Fruit fly (Drosophila melanogaster) whole organism, wandering third instar larva: ENCODE measurements around the gene CG33172.
A peak's percentile ranks its signal among the peaks of the same experiment; 100 is the strongest.

Source experiments
- Abd-B ChIP-seq: fragments of >200 bp; optimal IDR thresholded peaks from 2 replicates; lab custom pipeline; 2017; ENCODE audit warnings: missing biosample characterization, missing genetic modification characterization
- CG32264 ChIP-seq: fragments of 200-800 bp; sonication (Bioruptor generic); optimal IDR thresholded peaks from 2 replicates; lab custom pipeline; 2016; ENCODE audit warnings: missing biosample characterization, missing genetic modification characterization
- Dfd ChIP-seq: fragments of >200 bp; optimal IDR thresholded peaks from 2 replicates; lab custom pipeline; 2017; ENCODE audit warnings: missing biosample characterization, missing genetic modification characterization
- Dif ChIP-seq: fragments of 200-275, 200-300 bp; sonication (Bioruptor generic); optimal IDR thresholded peaks from 2 replicates; lab custom pipeline; 2018; ENCODE audit warnings: missing biosample characterization, missing genetic modification characterization; ENCODE audit not compliant: partially characterized antibody
- N ChIP-seq: fragments of >200 bp; optimal IDR thresholded peaks from 2 replicates; lab custom pipeline; 2018; ENCODE audit warnings: missing biosample characterization, missing external identifiers, missing genetic modification characterization
- br ChIP-seq: fragments of 200-800 bp; sonication (Bioruptor generic); optimal IDR thresholded peaks from 2 replicates; lab custom pipeline; 2016; ENCODE audit warnings: missing biosample characterization, missing genetic modification characterization
- fru ChIP-seq: fragments of 200-800 bp; sonication (Bioruptor generic); optimal IDR thresholded peaks from 3 replicates; lab custom pipeline; 2016; ENCODE audit warnings: missing biosample characterization, mild to moderate bottlenecking, missing genetic modification characterization
- h ChIP-seq: fragments of 200-800 bp; sonication (Bioruptor generic); optimal IDR thresholded peaks from 3 replicates; lab custom pipeline; 2016; ENCODE audit warnings: missing biosample characterization, mild to moderate bottlenecking, missing genetic modification characterization
- psq ChIP-seq: fragments of 200-800 bp; sonication (Bioruptor generic); optimal IDR thresholded peaks from 3 replicates; lab custom pipeline; 2017; ENCODE audit warnings: missing biosample characterization, mild to moderate bottlenecking, missing genetic modification characterization, moderate library complexity
- tai ChIP-seq: sonication (Bioruptor generic); optimal IDR thresholded peaks from 2 replicates; lab custom pipeline; 2016; ENCODE audit warnings: missing biosample characterization, missing genetic modification characterization
- usp ChIP-seq: fragments of >200 bp; optimal IDR thresholded peaks from 2 replicates; lab custom pipeline; 2017; ENCODE audit warnings: missing biosample characterization, missing genetic modification characterization
- woc ChIP-seq: sonication (Bioruptor generic); optimal IDR thresholded peaks from 2 replicates; lab custom pipeline; 2016; ENCODE audit warnings: missing biosample characterization, mild to moderate bottlenecking, missing genetic modification characterization

- TF ChIP-seq woc (GFP tag; lab: Kevin White, UChicago), result peak; percentile 4
- no peak for TF ChIP-seq h (GFP tag; lab: Kevin White, UChicago)
- TF ChIP-seq Dif (GFP tag; lab: Kevin White, UChicago), result peak; percentile 47
- no peak for TF ChIP-seq psq (GFP tag; lab: Kevin White, UChicago)
- no peak for TF ChIP-seq Dfd (GFP tag; lab: Kevin White, UChicago)
- no peak for TF ChIP-seq tai (GFP tag; lab: Kevin White, UChicago)
- TF ChIP-seq Abd-B (GFP tag; lab: Kevin White, UChicago), result no peak
- no peak for TF ChIP-seq br
- no peak for TF ChIP-seq CG32264 (GFP tag; lab: Kevin White, UChicago)
- no peak for TF ChIP-seq N (GFP tag; lab: Kevin White, UChicago)
- peak; percentile 40 for TF ChIP-seq fru
- no peak for TF ChIP-seq usp (GFP tag; lab: Kevin White, UChicago)
These were observed 34.5 kb downstream of the CG33172 start, which contains the start of the genes PGRP-LE and sd for dm6 chrX:15803764-15804563.
